Fruit fly (Drosophila melanogaster): ENCODE data around the gene MME1.

dm6 chr2L:6998736-6999135 lies 28.6 kb upstream of the MME1 start:
- TF ChIP-seq CG11617 (GFP tag; optimal IDR thresholded peaks at IDR 0.05) (no peak), tj (GFP tag; optimal IDR thresholded peaks at IDR 0.05) (no peak), CG12768 (GFP tag; optimal IDR thresholded peaks at IDR 0.05) (no peak), kay (GFP tag; ENCODE audit: borderline replicate concordance) (no peak), CG7045 (GFP tag; optimal IDR thresholded peaks at IDR 0.05) (no peak), CG14711 (tag; optimal IDR thresholded peaks at IDR 0.05) (no peak), CG33017 (tag; optimal IDR thresholded peaks at IDR 0.05) (no peak), Clk (GFP tag; optimal IDR thresholded peaks at IDR 0.05) (no peak)
